Worm (Caenorhabditis elegans) whole organism, L3 larva: ENCODE measurements around the gene F49E11.2.

Source experiments
- aly-2 ChIP-seq: fragments of 150-350 bp; optimal IDR thresholded peaks from 2 replicates; lab custom pipeline; 2014; ENCODE audit warnings: missing biosample characterization, missing genetic modification characterization
- ceh-16 ChIP-seq: sonication (generic microtip); optimal IDR thresholded peaks from 2 replicates; lab custom pipeline; 2017; ENCODE audit warnings: missing biosample characterization, missing genetic modification characterization
- ceh-82 ChIP-seq: fragments of 150-350 bp; optimal IDR thresholded peaks from 2 replicates; lab custom pipeline; 2014; ENCODE audit warnings: missing biosample characterization, missing genetic modification characterization
- ceh-9 ChIP-seq: sonication (generic microtip); optimal IDR thresholded peaks from 2 replicates; lab custom pipeline; 2018; ENCODE audit warnings: missing biosample characterization, missing genetic modification characterization
- daf-12 ChIP-seq: fragments of 150-350 bp; optimal IDR thresholded peaks from 2 replicates; lab custom pipeline; 2014; ENCODE audit warnings: missing biosample characterization, missing genetic modification reagents, missing genetic modification characterization
- egl-27 ChIP-seq: sonication (generic microtip); optimal IDR thresholded peaks from 4 replicates; lab custom pipeline; 2017; ENCODE audit warnings: missing biosample characterization, missing genetic modification reagents, missing genetic modification characterization
- egl-5 ChIP-seq: fragments of 150-350 bp; optimal IDR thresholded peaks from 2 replicates; lab custom pipeline; 2017; ENCODE audit warnings: missing biosample characterization, missing genetic modification reagents, missing genetic modification characterization, inconsistent platforms
- elt-2 ChIP-seq: sonication (generic microtip); optimal IDR thresholded peaks from 2 replicates; lab custom pipeline; 2016; ENCODE audit warnings: missing genetic modification reagents, mild to moderate bottlenecking, missing genetic modification characterization, missing compliant biosample characterization
- elt-3 ChIP-seq, 3 experiments: fragments of 150-350 bp in 1 of 3; sonication (generic microtip) in 2 of 3; optimal IDR thresholded peaks; 2 replicates in 2 of 3; 4 replicates in 1 of 3; lab custom pipeline; 2014 to 2017; ENCODE audit warnings: missing biosample characterization in 3 of 3, missing genetic modification characterization in 3 of 3
- eor-1 ChIP-seq, 2 experiments: fragments of 150-350 bp; optimal IDR thresholded peaks; 2 replicates each; lab custom pipeline; 2014 to 2018; ENCODE audit warnings: missing biosample characterization in 2 of 2, missing genetic modification characterization in 2 of 2
- fkh-10 ChIP-seq: sonication (generic microtip); optimal IDR thresholded peaks from 2 replicates; lab custom pipeline; 2017; ENCODE audit warnings: missing biosample characterization, missing genetic modification reagents, missing genetic modification characterization
- fkh-2 ChIP-seq: fragments of 150-350 bp; optimal IDR thresholded peaks from 2 replicates; lab custom pipeline; 2014; ENCODE audit warnings: missing biosample characterization, missing genetic modification reagents, missing genetic modification characterization
- fos-1 ChIP-seq: fragments of 150-350 bp; optimal IDR thresholded peaks from 2 replicates; lab custom pipeline; 2014; ENCODE audit warnings: missing biosample characterization, missing genetic modification characterization
- hmg-11 ChIP-seq: sonication (generic microtip); optimal IDR thresholded peaks from 2 replicates; lab custom pipeline; 2016; ENCODE audit warnings: missing genetic modification characterization, missing compliant biosample characterization
- jun-1 ChIP-seq: fragments of 150-350 bp; optimal IDR thresholded peaks from 2 replicates; lab custom pipeline; 2014; ENCODE audit warnings: missing biosample characterization, missing genetic modification reagents, missing genetic modification characterization
- lin-39 ChIP-seq: fragments of 150-350 bp; optimal IDR thresholded peaks from 2 replicates; lab custom pipeline; 2018; ENCODE audit warnings: missing biosample characterization, missing genetic modification reagents, missing genetic modification characterization
- lsy-12 ChIP-seq: sonication (generic microtip); optimal IDR thresholded peaks from 2 replicates; lab custom pipeline; 2016; ENCODE audit warnings: mild to moderate bottlenecking, missing genetic modification characterization, missing compliant biosample characterization
- mdl-1 ChIP-seq: fragments of 150-350 bp; optimal IDR thresholded peaks from 2 replicates; lab custom pipeline; 2014; ENCODE audit warnings: missing biosample characterization, missing genetic modification characterization
- mml-1 ChIP-seq: fragments of 150-350 bp; sonication (generic microtip); optimal IDR thresholded peaks from 3 replicates; lab custom pipeline; 2014; ENCODE audit warnings: missing biosample characterization, missing genetic modification characterization
- nfya-1 ChIP-seq: sonication (generic microtip); optimal IDR thresholded peaks from 2 replicates; lab custom pipeline; 2017; ENCODE audit warnings: missing genetic modification characterization, mild to moderate bottlenecking, missing compliant biosample characterization, antibody characterized with exemption, moderate library complexity; ENCODE audit not compliant: insufficient read depth
- nhr-11 ChIP-seq: fragments of 150-350 bp; optimal IDR thresholded peaks from 2 replicates; lab custom pipeline; 2014; ENCODE audit warnings: missing biosample characterization, missing genetic modification characterization
- nhr-12 ChIP-seq: fragments of 150-350 bp; optimal IDR thresholded peaks from 2 replicates; lab custom pipeline; 2014; ENCODE audit warnings: missing biosample characterization, missing genetic modification characterization
- nhr-23 ChIP-seq: fragments of 150-350 bp; optimal IDR thresholded peaks from 2 replicates; lab custom pipeline; 2014; ENCODE audit warnings: missing biosample characterization, missing genetic modification reagents, missing genetic modification characterization
- nhr-237 ChIP-seq: fragments of 150-350 bp; optimal IDR thresholded peaks from 2 replicates; lab custom pipeline; 2014; ENCODE audit warnings: missing biosample characterization, missing genetic modification characterization
- nhr-76 ChIP-seq: fragments of 150-350 bp; sonication (generic microtip); optimal IDR thresholded peaks from 5 replicates; lab custom pipeline; 2014; ENCODE audit warnings: missing biosample characterization, missing genetic modification characterization
- pha-4 ChIP-seq: fragments of 150-350 bp; optimal IDR thresholded peaks from 2 replicates; lab custom pipeline; 2014; ENCODE audit warnings: missing biosample characterization, missing genetic modification reagents, missing genetic modification characterization
- skn-1 ChIP-seq: fragments of 150-350 bp; optimal IDR thresholded peaks from 2 replicates; lab custom pipeline; 2014; ENCODE audit warnings: missing biosample characterization, missing genetic modification characterization
- tbx-2 ChIP-seq: sonication (generic microtip); optimal IDR thresholded peaks from 2 replicates; lab custom pipeline; 2016; ENCODE audit warnings: mild to moderate bottlenecking, missing genetic modification characterization, missing compliant biosample characterization
- unc-39 ChIP-seq: sonication (generic microtip); optimal IDR thresholded peaks from 4 replicates; lab custom pipeline; 2017; ENCODE audit warnings: missing biosample characterization, missing genetic modification characterization
- unc-62 ChIP-seq: fragments of 150-350 bp; sonication (generic microtip); optimal IDR thresholded peaks from 4 replicates; lab custom pipeline; 2014; ENCODE audit warnings: missing biosample characterization, missing genetic modification reagents, missing genetic modification characterization
- zag-1 ChIP-seq: fragments of 150-350 bp; optimal IDR thresholded peaks from 2 replicates; lab custom pipeline; 2014; ENCODE audit warnings: missing biosample characterization, missing genetic modification characterization
- ztf-11 ChIP-seq: fragments of 150-350 bp; optimal IDR thresholded peaks from 2 replicates; lab custom pipeline; 2014; ENCODE audit warnings: missing biosample characterization, missing genetic modification characterization

The F49E11.2 gene

ce11 chrIV:13022892-13023291 is 15.9 kb downstream of the F49E11.2 start:
- TF ChIP-seq hmg-11 (tag; lab: Kevin White, UChicago) (no peak), unc-39 (tag; lab: Kevin White, UChicago) (no peak), daf-12 (no peak), fkh-10 (no peak), skn-1 (tag; lab: Kevin White, UChicago) (no peak), ceh-9 (tag; lab: Kevin White, UChicago) (no peak), eor-1 (tag; optimal IDR thresholded peaks at IDR 0.05; lab: Kevin White, UChicago) (no peak), tbx-2 (no peak), elt-2 (tag; lab: Kevin White, UChicago) (no peak), pha-4 (tag; lab: Kevin White, UChicago) (no peak), jun-1 (tag; lab: Kevin White, UChicago) (no peak), ceh-82 (no peak), ztf-11 (no peak), nhr-76 (tag; lab: Kevin White, UChicago) (no peak), nhr-11 (tag; lab: Kevin White, UChicago) (no peak), unc-62 (GFP tag; lab: Kevin White, UChicago) (no peak), nhr-12 (no peak), nhr-23 (tag; lab: Kevin White, UChicago) (no peak), egl-5 (tag; lab: Kevin White, UChicago) (no peak)

ce11 chrIV:13021006-13021405 is 17.8 kb downstream of the F49E11.2 start:
- TF ChIP-seq nhr-23 (tag; lab: Kevin White, UChicago): no peak
- no peak for TF ChIP-seq ceh-9 (tag; lab: Kevin White, UChicago)
- no peak for TF ChIP-seq zag-1
- TF ChIP-seq elt-2 (tag; lab: Kevin White, UChicago): no peak
- no peak for TF ChIP-seq egl-27 (tag; lab: Kevin White, UChicago)
- TF ChIP-seq nhr-76 (tag; lab: Kevin White, UChicago): no peak
- TF ChIP-seq skn-1 (tag; lab: Kevin White, UChicago): no peak
- no peak for TF ChIP-seq nhr-237 (tag; lab: Kevin White, UChicago)
- TF ChIP-seq jun-1 (tag; lab: Kevin White, UChicago): no peak
- TF ChIP-seq lsy-12 (tag; lab: Kevin White, UChicago): no peak
- TF ChIP-seq aly-2 (tag; lab: Kevin White, UChicago): no peak
- TF ChIP-seq, all 47 proteins: peak for 0

ce11 chrIV:13016820-13017219 is 22.0 kb downstream of the F49E11.2 start:
- TF ChIP-seq mdl-1 (tag; lab: Kevin White, UChicago): no peak
- TF ChIP-seq ceh-16 (tag; lab: Kevin White, UChicago): no peak
- peak; percentile 39 for TF ChIP-seq hmg-11 (tag; lab: Kevin White, UChicago)
- no peak for TF ChIP-seq fos-1
- TF ChIP-seq fkh-2: no peak
- TF ChIP-seq jun-1 (tag; lab: Kevin White, UChicago): no peak
- no peak for TF ChIP-seq mml-1 (tag; lab: Kevin White, UChicago)
- TF ChIP-seq nhr-76 (tag; lab: Kevin White, UChicago): no peak
- peak; percentile 70 for TF ChIP-seq fkh-10
- no peak for TF ChIP-seq elt-3 (tag; optimal IDR thresholded peaks at IDR 0.05; lab: Kevin White, UChicago)
- no peak for TF ChIP-seq elt-2 (tag; lab: Kevin White, UChicago)
- TF ChIP-seq aly-2 (tag; lab: Kevin White, UChicago): no peak
- no peak for TF ChIP-seq pha-4 (tag; lab: Kevin White, UChicago)
- no peak for TF ChIP-seq skn-1 (tag; lab: Kevin White, UChicago)
- no peak for TF ChIP-seq egl-5 (tag; lab: Kevin White, UChicago)
- TF ChIP-seq unc-62 (GFP tag; lab: Kevin White, UChicago): no peak

ce11 chrIV:13015801-13016404 is 22.9 kb downstream of the F49E11.2 start:
- TF ChIP-seq egl-5 (tag; lab: Kevin White, UChicago) (peak; percentile 29), mdl-1 (tag; lab: Kevin White, UChicago) (no peak), nhr-237 (tag; lab: Kevin White, UChicago) (no peak), lin-39 (tag; lab: Kevin White, UChicago) (peak; percentile 44), elt-3 (tag; optimal IDR thresholded peaks at IDR 0.05; lab: Kevin White, UChicago) (no peak), fos-1 (no peak), nfya-1 (tag; lab: Kevin White, UChicago) (peak; percentile 38), daf-12 (no peak)
